Fruit fly (Drosophila melanogaster) whole organism, embryonic: ENCODE data around the gene Setx.

Source experiments
- Atf3 ChIP-seq: fragments of 200-800 bp; sonication (Bioruptor generic); optimal IDR thresholded peaks from 3 replicates; lab custom pipeline; 2016; ENCODE audit warnings: missing biosample characterization, missing genetic modification characterization
- Blimp-1 ChIP-seq: fragments of 200-800 bp; sonication (Bioruptor generic); optimal IDR thresholded peaks from 3 replicates; lab custom pipeline; 2018; ENCODE audit warnings: missing biosample characterization, missing genetic modification characterization, mild to moderate bottlenecking, moderate library complexity, missing genetic modification reagents
- Bteb2 ChIP-seq: fragments of 200-800 bp; sonication (Bioruptor generic); optimal IDR thresholded peaks from 2 replicates; lab custom pipeline; 2016; ENCODE audit warnings: missing biosample characterization, missing genetic modification characterization
- CG10147 ChIP-seq: fragments of 200-800 bp; sonication (Bioruptor generic); optimal IDR thresholded peaks from 2 replicates; lab custom pipeline; 2019; ENCODE audit warnings: missing biosample characterization, mild to moderate bottlenecking, missing genetic modification characterization, moderate library complexity
- CG10267 ChIP-seq: fragments of 200-800 bp; sonication (Bioruptor generic); optimal IDR thresholded peaks from 2 replicates; lab custom pipeline; 2018; ENCODE audit warnings: missing biosample characterization, mild to moderate bottlenecking, missing genetic modification characterization, moderate library complexity
- CG10654 ChIP-seq: fragments of 200-800 bp; sonication (Bioruptor generic); optimal IDR thresholded peaks from 2 replicates; lab custom pipeline; 2016; ENCODE audit warnings: missing biosample characterization, missing genetic modification characterization
- CG11695 ChIP-seq: fragments of 200-800 bp; sonication (Bioruptor generic); IDR thresholded peaks from 3 replicates; pipeline ENCODE4 v1.3.6; 2022; ENCODE audit warnings: missing biosample characterization, missing genetic modification characterization
- CG13624 ChIP-seq: fragments of 200-800 bp; sonication (Bioruptor generic); optimal IDR thresholded peaks from 2 replicates; lab custom pipeline; 2016; ENCODE audit warnings: missing biosample characterization, missing genetic modification characterization
- CG13894 ChIP-seq: fragments of 200-800 bp; sonication (Bioruptor generic); optimal IDR thresholded peaks from 3 replicates; lab custom pipeline; 2018; ENCODE audit warnings: missing biosample characterization, mild to moderate bottlenecking, missing genetic modification characterization, moderate library complexity
- CG17359 ChIP-seq: fragments of 200-800 bp; sonication (Bioruptor generic); optimal IDR thresholded peaks from 3 replicates; lab custom pipeline; 2018; ENCODE audit warnings: missing biosample characterization, mild to moderate bottlenecking, missing genetic modification characterization, moderate library complexity
- CG17612 ChIP-seq: fragments of 200-800 bp; sonication (Bioruptor generic); IDR thresholded peaks from 2 replicates; pipeline ENCODE4 v1.3.6; 2022; ENCODE audit warnings: missing biosample characterization, missing genetic modification characterization
- CG1792 ChIP-seq: fragments of 200-800 bp; sonication (Bioruptor generic); optimal IDR thresholded peaks from 2 replicates; lab custom pipeline; 2016; ENCODE audit warnings: missing biosample characterization, missing genetic modification characterization
- CG3407 ChIP-seq: fragments of 200-800 bp; sonication (Bioruptor generic); optimal IDR thresholded peaks from 2 replicates; lab custom pipeline; 2018; ENCODE audit warnings: missing biosample characterization, mild to moderate bottlenecking, missing genetic modification characterization
- CG3838 ChIP-seq: fragments of 200-800 bp; sonication (Bioruptor generic); optimal IDR thresholded peaks from 3 replicates; lab custom pipeline; 2016; ENCODE audit warnings: missing biosample characterization, missing genetic modification characterization
- CG42726 ChIP-seq: fragments of 200-800 bp; sonication (Bioruptor generic); IDR thresholded peaks from 2 replicates; pipeline ENCODE4 v1.3.6; 2022; ENCODE audit warnings: missing biosample characterization, missing genetic modification characterization; ENCODE audit not compliant: partially characterized antibody
- CG5180 ChIP-seq: fragments of 200-800 bp; sonication (Bioruptor generic); optimal IDR thresholded peaks from 3 replicates; lab custom pipeline; 2017; ENCODE audit warnings: missing biosample characterization, missing genetic modification characterization, mild to moderate bottlenecking, moderate library complexity, missing genetic modification reagents
- CG9817 ChIP-seq: fragments of 200-800 bp; sonication (Bioruptor generic); optimal IDR thresholded peaks from 2 replicates; lab custom pipeline; 2018; ENCODE audit warnings: missing biosample characterization, mild to moderate bottlenecking, missing genetic modification characterization, moderate library complexity
- CkIIα-i1 ChIP-seq: fragments of 200-800 bp; sonication (Bioruptor generic); IDR thresholded peaks from 2 replicates; pipeline ENCODE4 v1.3.6; 2022; ENCODE audit warnings: missing biosample characterization, missing genetic modification characterization
- Dek ChIP-seq: fragments of 200-800 bp; sonication (Bioruptor generic); optimal IDR thresholded peaks from 3 replicates; lab custom pipeline; 2019; ENCODE audit warnings: missing biosample characterization, mild to moderate bottlenecking, missing genetic modification characterization, moderate library complexity
- Dfd ChIP-seq, 2 experiments: fragments of >200 bp; optimal IDR thresholded peaks; 2 replicates each; lab custom pipeline; 2017; ENCODE audit warnings: missing biosample characterization in 2 of 2, missing genetic modification characterization in 2 of 2
- E2f1 ChIP-seq: fragments of 200-800 bp; sonication (Bioruptor generic); IDR thresholded peaks from 2 replicates; pipeline ENCODE4 v1.3.6; 2022; ENCODE audit warnings: missing biosample characterization, missing genetic modification characterization
- Elba2 ChIP-seq: fragments of 200-800 bp; sonication (Bioruptor generic); optimal IDR thresholded peaks from 3 replicates; lab custom pipeline; 2016; ENCODE audit warnings: missing biosample characterization, missing genetic modification characterization
- Fer1 ChIP-seq: fragments of 200-800 bp; sonication (Bioruptor generic); optimal IDR thresholded peaks from 2 replicates; lab custom pipeline; 2017; ENCODE audit warnings: missing biosample characterization, mild to moderate bottlenecking, missing genetic modification characterization
- H2.0 ChIP-seq: fragments of 200-800 bp; sonication (Bioruptor generic); IDR thresholded peaks from 2 replicates; pipeline ENCODE4 v1.3.6; 2022; ENCODE audit warnings: missing biosample characterization, missing genetic modification characterization
- HmgZ ChIP-seq: fragments of 200-800 bp; sonication (Bioruptor generic); optimal IDR thresholded peaks from 2 replicates; lab custom pipeline; 2018; ENCODE audit warnings: missing biosample characterization, mild to moderate bottlenecking, missing genetic modification characterization
- Lhr ChIP-seq: fragments of 200-800 bp; sonication (Bioruptor generic); optimal IDR thresholded peaks from 3 replicates; lab custom pipeline; 2017; ENCODE audit warnings: mild to moderate bottlenecking, missing biosample characterization, missing genetic modification reagents, missing genetic modification characterization
- MBD-R2 ChIP-seq: fragments of 200-800 bp; sonication (Bioruptor generic); IDR thresholded peaks from 2 replicates; pipeline ENCODE4 v1.3.6; 2022; ENCODE audit warnings: missing biosample characterization, missing genetic modification characterization
- NC2α ChIP-seq: fragments of 200-800 bp; sonication (Bioruptor generic); optimal IDR thresholded peaks from 2 replicates; lab custom pipeline; 2016; ENCODE audit warnings: missing biosample characterization, missing genetic modification characterization
- ab ChIP-seq: fragments of 200-800 bp; sonication (Bioruptor generic); optimal IDR thresholded peaks from 2 replicates; lab custom pipeline; 2016; ENCODE audit warnings: missing biosample characterization, missing genetic modification characterization
- ash1 ChIP-seq: fragments of 200-800 bp; sonication (Bioruptor generic); optimal IDR thresholded peaks from 2 replicates; lab custom pipeline; 2018; ENCODE audit warnings: missing biosample characterization, mild to moderate bottlenecking, missing genetic modification characterization
- crc ChIP-seq: fragments of 200-800 bp; sonication (Bioruptor generic); optimal IDR thresholded peaks from 2 replicates; lab custom pipeline; 2016; ENCODE audit warnings: missing biosample characterization, missing genetic modification characterization
- crol ChIP-seq: fragments of 200-800 bp; sonication (Bioruptor generic); IDR thresholded peaks from 2 replicates; pipeline ENCODE4 v1.3.6; 2022; ENCODE audit warnings: missing biosample characterization, missing genetic modification characterization
- cwo ChIP-seq: fragments of 200-800 bp; sonication (Bioruptor generic); optimal IDR thresholded peaks from 3 replicates; lab custom pipeline; 2017; ENCODE audit warnings: missing biosample characterization, missing genetic modification characterization, mild to moderate bottlenecking, moderate library complexity, missing genetic modification reagents
- dimm ChIP-seq: fragments of 200-800 bp; sonication (Bioruptor generic); IDR thresholded peaks from 2 replicates; pipeline ENCODE4 v1.3.6; 2022; ENCODE audit warnings: missing biosample characterization, missing genetic modification characterization
- dpn ChIP-seq, 2 experiments: fragments of 200-800 bp; sonication (Bioruptor generic); optimal IDR thresholded peaks; 3 replicates each; lab custom pipeline; 2016; ENCODE audit warnings: missing biosample characterization in 2 of 2, missing genetic modification characterization in 2 of 2
- en ChIP-seq: fragments of 200-800 bp; sonication (Bioruptor generic); optimal IDR thresholded peaks from 2 replicates; lab custom pipeline; 2016; ENCODE audit warnings: missing biosample characterization, missing genetic modification characterization
- fru ChIP-seq: fragments of >200 bp; optimal IDR thresholded peaks from 2 replicates; lab custom pipeline; 2017
- grau ChIP-seq: fragments of 200-800 bp; optimal IDR thresholded peaks from 3 replicates; lab custom pipeline; 2019; ENCODE audit warnings: missing biosample characterization, mild to moderate bottlenecking, missing genetic modification characterization, moderate library complexity
- gro ChIP-seq: fragments of 200-800 bp; sonication (Bioruptor generic); optimal IDR thresholded peaks from 2 replicates; lab custom pipeline; 2016; ENCODE audit warnings: missing biosample characterization, missing genetic modification characterization
- gsb ChIP-seq: fragments of 200-800 bp; sonication (Bioruptor generic); IDR thresholded peaks from 2 replicates; pipeline ENCODE4 v1.3.6; 2022; ENCODE audit warnings: missing biosample characterization, missing genetic modification characterization
- gsb-n ChIP-seq: fragments of 200-800 bp; sonication (Bioruptor generic); optimal IDR thresholded peaks from 3 replicates; lab custom pipeline; 2018; ENCODE audit warnings: missing biosample characterization, mild to moderate bottlenecking, missing genetic modification characterization
- hkb ChIP-seq, 2 experiments: fragments of 200-800 bp in 1 of 2; fragments of >200 bp in 1 of 2; sonication (Bioruptor generic) in 1 of 2; IDR thresholded peaks in 1 of 2; optimal IDR thresholded peaks in 1 of 2; 2 replicates each; pipeline versions ENCODE4 v1.3.6 to Lab custom; 2017 to 2022; ENCODE audit warnings: missing biosample characterization in 1 of 2, missing genetic modification characterization in 1 of 2
- jigr1 ChIP-seq: fragments of 200-800 bp; sonication (Bioruptor generic); IDR thresholded peaks from 3 replicates; pipeline ENCODE4 v1.3.6; 2022; ENCODE audit warnings: missing biosample characterization, missing genetic modification characterization
- lab ChIP-seq: fragments of 200-800 bp; sonication (Bioruptor generic); optimal IDR thresholded peaks from 3 replicates; lab custom pipeline; 2017; ENCODE audit warnings: missing biosample characterization, missing genetic modification characterization, mild to moderate bottlenecking, moderate library complexity, missing genetic modification reagents
- lbe ChIP-seq: fragments of 200-800 bp; sonication (Bioruptor generic); optimal IDR thresholded peaks from 2 replicates; lab custom pipeline; 2016; ENCODE audit warnings: missing biosample characterization, mild to moderate bottlenecking, missing genetic modification characterization
- mirr ChIP-seq: fragments of 200-800 bp; sonication (Bioruptor generic); optimal IDR thresholded peaks from 3 replicates; lab custom pipeline; 2018; ENCODE audit warnings: missing biosample characterization, mild to moderate bottlenecking, missing genetic modification characterization
- nerfin-1 ChIP-seq: fragments of 200-800 bp; sonication (Bioruptor generic); optimal IDR thresholded peaks from 3 replicates; lab custom pipeline; 2019; ENCODE audit warnings: missing biosample characterization, mild to moderate bottlenecking, missing genetic modification characterization, moderate library complexity
- p53 ChIP-seq: fragments of 200-800 bp; sonication (Bioruptor generic); optimal IDR thresholded peaks from 2 replicates; lab custom pipeline; 2016; ENCODE audit warnings: missing biosample characterization, missing genetic modification characterization
- pum ChIP-seq: fragments of 200-800 bp; sonication (Bioruptor generic); optimal IDR thresholded peaks from 2 replicates; lab custom pipeline; 2016; ENCODE audit warnings: missing biosample characterization, missing genetic modification characterization
- toy ChIP-seq: fragments of 200-800 bp; sonication (Bioruptor generic); IDR thresholded peaks from 2 replicates; pipeline ENCODE4 v1.3.6; 2022; ENCODE audit warnings: missing biosample characterization, missing genetic modification characterization

The Setx gene

DNA sequence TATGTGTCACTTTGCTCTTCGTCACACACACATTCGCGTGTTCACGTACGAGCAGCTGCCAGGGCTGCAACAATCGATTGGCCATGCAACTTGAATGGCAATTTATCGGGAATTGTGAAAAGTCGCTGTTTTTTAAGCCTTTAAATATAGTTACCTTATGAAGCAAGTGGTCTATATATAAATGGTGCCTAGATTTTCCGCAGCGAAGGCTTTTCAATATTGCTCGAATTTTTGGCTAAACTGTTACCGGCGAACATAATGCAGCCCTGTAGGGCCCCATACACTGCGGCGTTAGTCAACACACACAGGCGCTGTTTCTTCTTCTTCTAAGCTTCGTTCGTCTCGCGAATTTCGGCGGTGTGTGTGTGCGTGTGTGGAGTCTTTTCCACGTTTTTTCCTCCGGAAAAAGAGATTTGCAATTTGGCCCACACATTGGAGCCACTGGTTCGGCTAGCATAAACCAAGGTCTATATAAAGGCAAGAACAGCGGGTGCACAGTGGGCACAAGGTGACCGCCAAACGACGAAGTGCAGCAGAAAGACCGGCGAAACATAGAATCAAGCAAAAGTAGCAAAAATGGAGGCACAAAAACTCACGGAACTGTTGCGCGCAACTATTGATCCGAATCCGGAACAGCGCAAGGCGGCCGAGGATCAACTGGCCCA is 21.3 kb downstream of the Setx start, which contains the start of the genes Arp3 and msk (continued):
- TF ChIP-seq lbe (GFP tag; lab: Kevin White, UChicago): peak; percentile 38
- peak; percentile 84 for TF ChIP-seq Fer1 (GFP tag; lab: Kevin White, UChicago)
- TF ChIP-seq cwo (GFP tag; lab: Kevin White, UChicago): peak; percentile 61
- TF ChIP-seq lab: peak; percentile 88
- TF ChIP-seq MBD-R2 (GFP tag; lab: Robert Waterston, UW): peak; percentile 93
- peak; percentile 88 for TF ChIP-seq CG10654
- no peak for TF ChIP-seq CG5180
- TF ChIP-seq H2.0 (GFP tag; lab: Robert Waterston, UW): peak; percentile 69
- peak; percentile 94 for TF ChIP-seq gro (GFP tag; lab: Kevin White, UChicago)
- peak; percentile 86 for TF ChIP-seq CG9817 (tag; lab: Kevin White, UChicago)
- TF ChIP-seq crc: peak; percentile 82
- TF ChIP-seq Dek (tag; lab: Kevin White, UChicago): peak; percentile 64
- peak; percentile 59 for TF ChIP-seq NC2α (GFP tag; lab: Kevin White, UChicago)
- peak; percentile 50; the same call in 1 of the 3 replicates for TF ChIP-seq CG11695 (GFP tag; lab: Robert Waterston, UW)
- peak; percentile 46 for TF ChIP-seq CG3838 (GFP tag; lab: Kevin White, UChicago)
- no peak for TF ChIP-seq CG42726 (GFP tag; lab: Robert Waterston, UW)
- TF ChIP-seq CG10147 (GFP tag; lab: Kevin White, UChicago): peak; percentile 81
- no peak for TF ChIP-seq Blimp-1 (GFP tag; lab: Kevin White, UChicago)
- TF ChIP-seq dimm (GFP tag; lab: Robert Waterston, UW): no peak
- TF ChIP-seq Atf3: peak; percentile 74
- peak; percentile 89 for TF ChIP-seq Bteb2 (GFP tag; lab: Kevin White, UChicago)
- peak; percentile 66 for TF ChIP-seq Lhr
- TF ChIP-seq fru (lab: Kevin White, UChicago): no peak
- peak; percentile 92 for TF ChIP-seq HmgZ
- TF ChIP-seq gsb-n: no peak
- peak; percentile 34 for TF ChIP-seq ash1 (GFP tag; lab: Kevin White, UChicago)
- peak; percentile 85 to 92 for TF ChIP-seq dpn (GFP tag; optimal IDR thresholded peaks at IDR 0.05; lab: Kevin White, UChicago)
- TF ChIP-seq CG13894: peak; percentile 97
- TF ChIP-seq toy (GFP tag; lab: Robert Waterston, UW): no peak; the same call in 1 of the 2 replicates
- TF ChIP-seq CG10267 (tag; lab: Kevin White, UChicago): peak; percentile 99
- peak; percentile 81 for TF ChIP-seq mirr
- no peak for TF ChIP-seq CG3407
- peak; percentile 75 for TF ChIP-seq grau (tag; lab: Kevin White, UChicago)
- no peak for TF ChIP-seq E2f1 (GFP tag; lab: Robert Waterston, UW)
- peak; percentile 94 for TF ChIP-seq CG13624 (GFP tag; lab: Kevin White, UChicago)
- peak; percentile 89 for TF ChIP-seq hkb (optimal IDR thresholded peaks at IDR 0.05; lab: Kevin White, UChicago)
- peak; percentile 60; the same call in 1 of the 2 replicates for TF ChIP-seq hkb (GFP tag; IDR thresholded peaks at IDR 0.05; lab: Robert Waterston, UW)
- TF ChIP-seq p53 (GFP tag; lab: Kevin White, UChicago): peak; percentile 91
- TF ChIP-seq jigr1 (GFP tag; lab: Robert Waterston, UW): no peak
- no peak for TF ChIP-seq CG17612 (GFP tag; lab: Robert Waterston, UW)
- peak; percentile 71 for TF ChIP-seq CG17359 (tag; lab: Kevin White, UChicago)
- peak; percentile 89 for TF ChIP-seq CG1792
- peak; percentile 80 for TF ChIP-seq nerfin-1 (tag; lab: Kevin White, UChicago)
- peak; percentile 61 for TF ChIP-seq ab (GFP tag; lab: Kevin White, UChicago)
- TF ChIP-seq en (GFP tag; lab: Kevin White, UChicago): peak; percentile 68
- no peak for TF ChIP-seq Dfd (GFP tag; optimal IDR thresholded peaks at IDR 0.05; lab: Kevin White, UChicago)
- no peak for TF ChIP-seq crol
- peak; percentile 91 for TF ChIP-seq pum (GFP tag; lab: Kevin White, UChicago)
- TF ChIP-seq CkIIα-i1: no peak
- TF ChIP-seq Elba2 (GFP tag; lab: Kevin White, UChicago): peak; percentile 21
- TF ChIP-seq gsb (GFP tag; lab: Robert Waterston, UW): no peak
